Worm (Caenorhabditis elegans) whole organism, L1 larva: ENCODE measurements around the gene egl-21.

Source experiments
- C16A3.4 ChIP-seq: fragments of 150-350 bp; optimal IDR thresholded peaks from 2 replicates; lab custom pipeline; 2014; ENCODE audit warnings: missing biosample characterization, missing genetic modification characterization
- C34B4.2 ChIP-seq: sonication (generic microtip); optimal IDR thresholded peaks from 2 replicates; lab custom pipeline; 2017; ENCODE audit warnings: mild to moderate bottlenecking, missing genetic modification characterization, missing compliant biosample characterization
- F16B12.6 ChIP-seq: fragments of 150-350 bp; optimal IDR thresholded peaks from 2 replicates; lab custom pipeline; 2014; ENCODE audit warnings: missing biosample characterization, missing genetic modification characterization
- ama-1 ChIP-seq: fragments of 150-350 bp; optimal IDR thresholded peaks from 2 replicates; lab custom pipeline; 2014
- ceh-8 ChIP-seq: fragments of 200-800 bp; sonication (Bioruptor generic); optimal IDR thresholded peaks from 2 replicates; lab custom pipeline; 2018; ENCODE audit warnings: mild to moderate bottlenecking, missing genetic modification characterization, moderate library complexity, missing compliant biosample characterization
- ceh-82 ChIP-seq, 3 experiments: fragments of 150-350 bp in 1 of 3; sonication (generic microtip) in 2 of 3; optimal IDR thresholded peaks; 2 replicates each; lab custom pipeline; 2014 to 2017; ENCODE audit warnings: missing biosample characterization in 3 of 3, missing genetic modification characterization in 3 of 3
- dpl-1 ChIP-seq, 3 experiments: fragments of 150-350 bp in 2 of 3; sonication (generic microtip) in 1 of 3; optimal IDR thresholded peaks; 2 replicates each; lab custom pipeline; 2014 to 2017; ENCODE audit warnings: missing biosample characterization in 3 of 3, missing genetic modification characterization in 3 of 3, missing genetic modification reagents in 3 of 3
- dsc-1 ChIP-seq: sonication (generic microtip); optimal IDR thresholded peaks from 2 replicates; lab custom pipeline; 2016; ENCODE audit warnings: mild to moderate bottlenecking, missing genetic modification characterization, missing compliant biosample characterization
- efl-3 ChIP-seq: fragments of 200-800 bp; sonication (Bioruptor generic); optimal IDR thresholded peaks from 2 replicates; lab custom pipeline; 2018; ENCODE audit warnings: mild to moderate bottlenecking, missing genetic modification characterization, missing compliant biosample characterization
- egl-13 ChIP-seq: sonication (generic microtip); optimal IDR thresholded peaks from 2 replicates; lab custom pipeline; 2016; ENCODE audit warnings: missing genotype, missing genetic modification reagents, missing genetic modification characterization, missing compliant biosample characterization
- elt-2 ChIP-seq: sonication (generic microtip); optimal IDR thresholded peaks from 2 replicates; lab custom pipeline; 2016; ENCODE audit warnings: missing genetic modification characterization, mild to moderate bottlenecking, inconsistent platforms, missing compliant biosample characterization, missing genetic modification reagents
- elt-3 ChIP-seq, 6 experiments: fragments of 150-350 bp in 1 of 6; sonication (generic microtip); optimal IDR thresholded peaks; 2 replicates each; lab custom pipeline; 2017 to 2018; ENCODE audit warnings: missing biosample characterization in 6 of 6, missing genetic modification characterization in 6 of 6, inconsistent platforms in 1 of 6
- ets-5 ChIP-seq: fragments of 200-800 bp; sonication (Bioruptor generic); IDR thresholded peaks from 2 replicates; pipeline ENCODE4 v1.3.6; 2022; ENCODE audit warnings: missing genetic modification characterization, missing compliant biosample characterization
- fkh-4 ChIP-seq: sonication (generic microtip); optimal IDR thresholded peaks from 2 replicates; lab custom pipeline; 2016; ENCODE audit warnings: missing compliant biosample characterization, missing genetic modification characterization, borderline replicate concordance
- fkh-8 ChIP-seq: sonication (generic microtip); optimal IDR thresholded peaks from 2 replicates; lab custom pipeline; 2016; ENCODE audit warnings: mild to moderate bottlenecking, missing genetic modification characterization, missing compliant biosample characterization
- hlh-4 ChIP-seq: sonication (generic microtip); optimal IDR thresholded peaks from 2 replicates; lab custom pipeline; 2016; ENCODE audit warnings: mild to moderate bottlenecking, missing genetic modification characterization, missing compliant biosample characterization
- hpl-2 ChIP-seq: fragments of 150-350 bp; optimal IDR thresholded peaks from 2 replicates; lab custom pipeline; 2014; ENCODE audit warnings: missing biosample characterization, missing genetic modification reagents, missing genetic modification characterization
- irx-1 ChIP-seq: sonication (generic microtip); optimal IDR thresholded peaks from 2 replicates; lab custom pipeline; 2016; ENCODE audit warnings: missing genetic modification characterization, missing compliant biosample characterization
- isw-1 ChIP-seq: fragments of 200-800 bp; sonication (Bioruptor generic); IDR thresholded peaks from 2 replicates; pipeline ENCODE4 v1.3.6; 2022; ENCODE audit warnings: missing genetic modification characterization, missing compliant biosample characterization
- lin-13 ChIP-seq: fragments of 150-350 bp; optimal IDR thresholded peaks from 2 replicates; lab custom pipeline; 2014; ENCODE audit warnings: missing biosample characterization, missing genetic modification reagents, missing genetic modification characterization
- lin-14 ChIP-seq: fragments of 200-800 bp; sonication (Bioruptor generic); optimal IDR thresholded peaks from 2 replicates; lab custom pipeline; 2018; ENCODE audit warnings: mild to moderate bottlenecking, missing genetic modification characterization, moderate library complexity, missing compliant biosample characterization
- lin-15B ChIP-seq: fragments of 150-350 bp; sonication (generic microtip); optimal IDR thresholded peaks from 3 replicates; lab custom pipeline; 2014; ENCODE audit warnings: missing biosample characterization, missing genetic modification characterization
- lin-35 ChIP-seq, 2 experiments: fragments of 150-350 bp; optimal IDR thresholded peaks; 2 replicates each; lab custom pipeline; 2014; ENCODE audit warnings: missing biosample characterization in 2 of 2, missing genetic modification characterization in 2 of 2, missing genetic modification reagents in 2 of 2
- lir-3 ChIP-seq: sonication (generic microtip); optimal IDR thresholded peaks from 2 replicates; lab custom pipeline; 2016; ENCODE audit warnings: mild to moderate bottlenecking, missing genetic modification characterization, moderate library complexity, missing compliant biosample characterization; ENCODE audit not compliant: poor library complexity
- lsy-2 ChIP-seq, 2 experiments: fragments of 150-350 bp; optimal IDR thresholded peaks; 2 replicates each; lab custom pipeline; 2014; ENCODE audit warnings: missing biosample characterization in 2 of 2, missing genetic modification characterization in 2 of 2
- mef-2 ChIP-seq: fragments of 150-350 bp; optimal IDR thresholded peaks from 2 replicates; lab custom pipeline; 2014; ENCODE audit warnings: missing biosample characterization, missing genetic modification characterization
- mep-1 ChIP-seq: fragments of 150-350 bp; optimal IDR thresholded peaks from 2 replicates; lab custom pipeline; 2014; ENCODE audit warnings: missing biosample characterization, missing genetic modification characterization
- nhr-11 ChIP-seq: fragments of 150-350 bp; optimal IDR thresholded peaks from 2 replicates; lab custom pipeline; 2014; ENCODE audit warnings: missing biosample characterization, missing genetic modification characterization
- nhr-19 ChIP-seq: fragments of 200-800 bp; sonication (Bioruptor generic); conservative IDR thresholded peaks from 2 replicates; pipeline ENCODE4 v1.3.6; 2022; ENCODE audit warnings: missing genetic modification characterization, missing compliant biosample characterization
- nhr-237 ChIP-seq: fragments of 150-350 bp; optimal IDR thresholded peaks from 2 replicates; lab custom pipeline; 2014; ENCODE audit warnings: missing biosample characterization, missing genetic modification characterization
- nhr-28 ChIP-seq: fragments of 150-350 bp; optimal IDR thresholded peaks from 2 replicates; lab custom pipeline; 2014; ENCODE audit warnings: missing biosample characterization, missing genetic modification characterization
- nhr-47 ChIP-seq: sonication (generic microtip); optimal IDR thresholded peaks from 2 replicates; lab custom pipeline; 2016; ENCODE audit warnings: mild to moderate bottlenecking, missing genetic modification characterization, moderate library complexity, missing compliant biosample characterization
- nhr-71 ChIP-seq: sonication (generic microtip); optimal IDR thresholded peaks from 2 replicates; lab custom pipeline; 2016; ENCODE audit warnings: mild to moderate bottlenecking, missing genetic modification characterization, moderate library complexity, missing compliant biosample characterization
- nhr-76 ChIP-seq: sonication (generic microtip); optimal IDR thresholded peaks from 2 replicates; lab custom pipeline; 2017; ENCODE audit warnings: missing biosample characterization, missing genetic modification characterization
- nhr-77 ChIP-seq: fragments of 150-350 bp; optimal IDR thresholded peaks from 2 replicates; lab custom pipeline; 2014; ENCODE audit warnings: missing biosample characterization, missing genetic modification characterization
- nhr-84 ChIP-seq: sonication (generic microtip); optimal IDR thresholded peaks from 2 replicates; lab custom pipeline; 2017; ENCODE audit warnings: missing biosample characterization, missing genetic modification characterization
- nhr-90 ChIP-seq: sonication (generic microtip); optimal IDR thresholded peaks from 2 replicates; lab custom pipeline; 2016; ENCODE audit warnings: mild to moderate bottlenecking, missing genetic modification characterization, missing compliant biosample characterization; ENCODE audit not compliant: poor library complexity
- pag-3 ChIP-seq: sonication (generic microtip); optimal IDR thresholded peaks from 2 replicates; lab custom pipeline; 2017; ENCODE audit warnings: missing genetic modification characterization, mild to moderate bottlenecking, missing compliant biosample characterization, antibody characterized with exemption, borderline replicate concordance; ENCODE audit not compliant: insufficient read depth
- pax-3 ChIP-seq: fragments of 200-800 bp; sonication (Bioruptor generic); optimal IDR thresholded peaks from 2 replicates; lab custom pipeline; 2018; ENCODE audit warnings: mild to moderate bottlenecking, missing genetic modification characterization, moderate library complexity, missing compliant biosample characterization
- pqm-1 ChIP-seq: sonication (generic microtip); optimal IDR thresholded peaks from 3 replicates; lab custom pipeline; 2017; ENCODE audit warnings: missing biosample characterization, missing genetic modification characterization
- rnt-1 ChIP-seq: sonication (generic microtip); optimal IDR thresholded peaks from 2 replicates; lab custom pipeline; 2016; ENCODE audit warnings: mild to moderate bottlenecking, missing genetic modification characterization, moderate library complexity, missing compliant biosample characterization
- skn-1 ChIP-seq: fragments of 150-350 bp; optimal IDR thresholded peaks from 2 replicates; lab custom pipeline; 2014; ENCODE audit warnings: missing biosample characterization, missing genetic modification characterization
- snpc-4 ChIP-seq: fragments of 150-350 bp; optimal IDR thresholded peaks from 2 replicates; lab custom pipeline; 2014; ENCODE audit warnings: missing biosample characterization, missing genetic modification characterization
- sptf-1 ChIP-seq: fragments of 150-350 bp; optimal IDR thresholded peaks from 2 replicates; lab custom pipeline; 2014; ENCODE audit warnings: missing biosample characterization, missing genetic modification characterization
- sup-37 ChIP-seq: fragments of 200-800 bp; sonication (Bioruptor generic); optimal IDR thresholded peaks from 2 replicates; lab custom pipeline; 2018; ENCODE audit warnings: mild to moderate bottlenecking, missing genetic modification characterization, missing compliant biosample characterization
- swsn-7 ChIP-seq: sonication (generic microtip); optimal IDR thresholded peaks from 2 replicates; lab custom pipeline; 2016; ENCODE audit warnings: missing genetic modification characterization, missing compliant biosample characterization
- tbx-2 ChIP-seq: sonication (generic microtip); optimal IDR thresholded peaks from 2 replicates; lab custom pipeline; 2016; ENCODE audit warnings: missing genetic modification characterization, missing compliant biosample characterization
- unc-86 ChIP-seq: sonication (generic microtip); optimal IDR thresholded peaks from 2 replicates; lab custom pipeline; 2016; ENCODE audit warnings: missing genetic modification characterization, missing compliant biosample characterization
- unc-98 ChIP-seq: fragments of 200-800 bp; sonication (Bioruptor generic); IDR thresholded peaks from 2 replicates; pipeline ENCODE4 v1.3.6; 2022; ENCODE audit warnings: missing genetic modification characterization, missing compliant biosample characterization
- vab-15 ChIP-seq: sonication (generic microtip); optimal IDR thresholded peaks from 2 replicates; lab custom pipeline; 2017; ENCODE audit warnings: missing genotype, mild to moderate bottlenecking, missing genetic modification characterization, missing compliant biosample characterization
- xbp-1 ChIP-seq: sonication (generic microtip); optimal IDR thresholded peaks from 2 replicates; lab custom pipeline; 2016; ENCODE audit warnings: missing genetic modification characterization, missing compliant biosample characterization
- zip-4 ChIP-seq: fragments of 200-800 bp; sonication (Bioruptor generic); optimal IDR thresholded peaks from 2 replicates; lab custom pipeline; 2018; ENCODE audit warnings: mild to moderate bottlenecking, missing genetic modification characterization, moderate library complexity, missing compliant biosample characterization
- ztf-4 ChIP-seq: fragments of 150-350 bp; optimal IDR thresholded peaks from 2 replicates; lab custom pipeline; 2014; ENCODE audit warnings: missing biosample characterization, missing genetic modification characterization

egl-21 gene

DNA sequence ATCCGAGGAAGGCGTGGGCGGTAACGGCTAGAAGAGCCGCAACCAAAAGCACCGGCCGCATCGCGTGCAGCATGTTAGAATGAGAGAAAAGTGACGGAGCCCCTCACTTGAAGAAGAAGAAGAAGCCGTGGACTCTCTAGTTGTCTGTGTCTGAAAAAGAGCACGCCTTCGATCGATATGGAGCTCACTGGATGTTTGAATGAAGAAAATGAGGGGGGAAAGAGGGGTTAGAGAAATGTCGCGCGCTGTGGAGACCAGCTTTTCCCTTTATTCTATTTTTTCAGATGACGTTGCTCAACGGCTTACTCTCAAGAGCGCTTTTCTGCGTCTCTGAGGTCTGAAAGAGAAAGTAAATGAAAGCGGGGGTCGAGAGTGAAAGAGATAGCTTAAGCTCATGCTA, at the start of gene egl-21:
egl-21 (minus strand) TSS at position 150 of the 400 bp plus-strand sequence.
- peak; percentile 93 for TF ChIP-seq lin-14 (GFP tag; lab: Kevin White, UChicago)
- TF ChIP-seq hlh-4 (tag; lab: Kevin White, UChicago) = no peak
- peak; percentile 59 for TF ChIP-seq mef-2 (tag; lab: Kevin White, UChicago)
- TF ChIP-seq snpc-4 (tag; lab: Kevin White, UChicago) = peak; percentile 10
- no peak for TF ChIP-seq nhr-76 (tag; lab: Kevin White, UChicago)
- TF ChIP-seq zip-4 = peak; percentile 7
- no peak for TF ChIP-seq elt-3 (tag; optimal IDR thresholded peaks at IDR 0.05; lab: Kevin White, UChicago)
- TF ChIP-seq nhr-237 (tag; lab: Kevin White, UChicago) = no peak
- TF ChIP-seq vab-15 (tag; lab: Kevin White, UChicago) = no peak
- peak; percentile 16 to 68 for TF ChIP-seq lsy-2 (tag; optimal IDR thresholded peaks at IDR 0.05; lab: Kevin White, UChicago)
- TF ChIP-seq lir-3 (tag; lab: Kevin White, UChicago) = peak; percentile 42
- no peak for TF ChIP-seq sptf-1
- TF ChIP-seq ceh-8 = peak; percentile 0
- peak; percentile 60 for TF ChIP-seq pax-3 (tag; lab: Kevin White, UChicago)
- peak; percentile 95 for TF ChIP-seq fkh-8 (tag; lab: Kevin White, UChicago)
- no peak for TF ChIP-seq nhr-77
- TF ChIP-seq nhr-84 = no peak
- TF ChIP-seq dpl-1 (GFP tag; optimal IDR thresholded peaks at IDR 0.05; lab: Kevin White, UChicago) = peak in 1 of 3 experiments; percentile 21
- TF ChIP-seq hpl-2 (GFP tag; lab: Kevin White, UChicago) = no peak
- no peak for TF ChIP-seq ets-5 (GFP tag; lab: Robert Waterston, UW)
- TF ChIP-seq lin-35 (GFP tag; optimal IDR thresholded peaks at IDR 0.05; lab: Kevin White, UChicago) = peak in 1 of 2 experiments; percentile 53
- peak; percentile 63 for TF ChIP-seq tbx-2 (tag; lab: Kevin White, UChicago)
- peak; percentile 38 for TF ChIP-seq nhr-11 (tag; lab: Kevin White, UChicago)
- TF ChIP-seq mep-1 = peak; percentile 45
- no peak for TF ChIP-seq efl-3 (GFP tag; lab: Kevin White, UChicago)
- TF ChIP-seq fkh-4 (tag; lab: Kevin White, UChicago) = no peak
- no peak for TF ChIP-seq nhr-28 (tag; lab: Kevin White, UChicago)
- no peak for TF ChIP-seq lin-15B
- peak; percentile 15; the same call in 1 of the 2 replicates for TF ChIP-seq nhr-19
- no peak for TF ChIP-seq ztf-4
- TF ChIP-seq sup-37 = no peak
- peak; percentile 55 for TF ChIP-seq dsc-1
- peak; percentile 80 for TF ChIP-seq nhr-47 (tag; lab: Kevin White, UChicago)
- peak; percentile 51 for TF ChIP-seq lin-13 (GFP tag; lab: Kevin White, UChicago)
- peak; percentile 88 for TF ChIP-seq xbp-1 (tag; lab: Kevin White, UChicago)
- TF ChIP-seq pqm-1 (tag; lab: Kevin White, UChicago) = no peak
- peak; percentile 35 to 65 (median 52) for TF ChIP-seq ceh-82 (tag; optimal IDR thresholded peaks at IDR 0.05; lab: Kevin White, UChicago)
- TF ChIP-seq irx-1 (tag; lab: Kevin White, UChicago) = no peak
- TF ChIP-seq rnt-1 (tag; lab: Kevin White, UChicago) = peak; percentile 12
- peak; percentile 6 for TF ChIP-seq C16A3.4 (tag; lab: Kevin White, UChicago)
- peak; percentile 37 for TF ChIP-seq skn-1 (tag; lab: Kevin White, UChicago)
- TF ChIP-seq egl-13 (tag; lab: Kevin White, UChicago) = peak; percentile 81
- TF ChIP-seq nhr-71 (tag; lab: Kevin White, UChicago) = peak; percentile 83
- TF ChIP-seq nhr-90 (tag; lab: Kevin White, UChicago) = no peak
- TF ChIP-seq C34B4.2 = no peak
- TF ChIP-seq ama-1 (lab: Kevin White, UChicago) = no peak
- no peak for TF ChIP-seq pag-3 (tag; lab: Kevin White, UChicago)
- TF ChIP-seq isw-1 (GFP tag; lab: Robert Waterston, UW) = peak; percentile 61
- TF ChIP-seq F16B12.6 (tag; lab: Kevin White, UChicago) = no peak
- TF ChIP-seq unc-98 = no peak
- TF ChIP-seq elt-2 (tag; lab: Kevin White, UChicago) = no peak
- TF ChIP-seq swsn-7 (tag; lab: Kevin White, UChicago) = peak; percentile 73
- TF ChIP-seq unc-86 = peak; percentile 82
